Fruit fly (Drosophila melanogaster) whole organism, embryonic: ENCODE results near the gene Cpr65Az.
A peak's percentile ranks its signal among the peaks of the same experiment; 100 is the strongest.

Experiments
- Abd-B ChIP-seq: fragments of 200-800 bp; sonication (Bioruptor generic); optimal IDR thresholded peaks from 2 replicates; lab custom pipeline; 2018; ENCODE audit warnings: missing biosample characterization, mild to moderate bottlenecking, missing genetic modification characterization, moderate library complexity
- Bgb ChIP-seq: fragments of 200-800 bp; sonication (Bioruptor generic); IDR thresholded peaks from 2 replicates; pipeline ENCODE4 v1.3.6; 2022; ENCODE audit warnings: missing biosample characterization, missing genetic modification characterization; ENCODE audit not compliant: partially characterized antibody
- CG10209 ChIP-seq: fragments of 200-800 bp; sonication (Bioruptor generic); optimal IDR thresholded peaks from 3 replicates; lab custom pipeline; 2017; ENCODE audit warnings: missing biosample characterization, mild to moderate bottlenecking, missing genetic modification characterization, missing genetic modification reagents
- CG10274 ChIP-seq: fragments of 200-800 bp; sonication (Bioruptor generic); optimal IDR thresholded peaks from 3 replicates; lab custom pipeline; 2017; ENCODE audit warnings: missing biosample characterization, mild to moderate bottlenecking, missing genetic modification characterization
- CG13287 ChIP-seq: fragments of 200-800 bp; sonication (Bioruptor generic); IDR thresholded peaks from 2 replicates; pipeline ENCODE4 v1.3.6; 2022; ENCODE audit warnings: missing biosample characterization, missing genetic modification characterization; ENCODE audit not compliant: partially characterized antibody
- CG13894 ChIP-seq: fragments of 200-800 bp; sonication (Bioruptor generic); optimal IDR thresholded peaks from 3 replicates; lab custom pipeline; 2018; ENCODE audit warnings: missing biosample characterization, mild to moderate bottlenecking, missing genetic modification characterization, moderate library complexity
- CG1603 ChIP-seq: fragments of 200-800 bp; sonication (Bioruptor generic); optimal IDR thresholded peaks from 2 replicates; lab custom pipeline; 2019; ENCODE audit warnings: missing biosample characterization, mild to moderate bottlenecking, missing genetic modification characterization, moderate library complexity
- CG16779 ChIP-seq: fragments of 200-800 bp; sonication (Bioruptor generic); IDR thresholded peaks from 2 replicates; pipeline ENCODE4 v1.3.6; 2022; ENCODE audit warnings: missing biosample characterization, missing genetic modification characterization
- CG17361 ChIP-seq: fragments of 200-800 bp; sonication (Bioruptor generic); IDR thresholded peaks from 3 replicates; pipeline ENCODE4 v1.3.6; 2022; ENCODE audit warnings: missing biosample characterization, missing genetic modification characterization
- CG17802 ChIP-seq: fragments of 200-800 bp; sonication (Bioruptor generic); optimal IDR thresholded peaks from 2 replicates; lab custom pipeline; 2018; ENCODE audit warnings: missing biosample characterization, mild to moderate bottlenecking, missing genetic modification characterization, moderate library complexity
- CG18476 ChIP-seq: fragments of 200-800 bp; sonication (Bioruptor generic); optimal IDR thresholded peaks from 2 replicates; lab custom pipeline; 2016; ENCODE audit warnings: missing biosample characterization, mild to moderate bottlenecking, missing genetic modification characterization
- CG30020 ChIP-seq: fragments of 200-800 bp; optimal IDR thresholded peaks from 2 replicates; lab custom pipeline; 2019; ENCODE audit warnings: missing biosample characterization, mild to moderate bottlenecking, missing genetic modification characterization, moderate library complexity
- CG3407 ChIP-seq: fragments of 200-800 bp; sonication (Bioruptor generic); optimal IDR thresholded peaks from 2 replicates; lab custom pipeline; 2018; ENCODE audit warnings: missing biosample characterization, mild to moderate bottlenecking, missing genetic modification characterization
- CG4404 ChIP-seq: fragments of 200-800 bp; sonication (Bioruptor generic); IDR thresholded peaks from 2 replicates; pipeline ENCODE4 v1.3.6; 2022; ENCODE audit warnings: missing biosample characterization, missing genetic modification characterization
- CG4820 ChIP-seq: fragments of 200-800 bp; sonication (Bioruptor generic); optimal IDR thresholded peaks from 3 replicates; lab custom pipeline; 2016; ENCODE audit warnings: missing biosample characterization, missing genetic modification characterization
- CG6765 ChIP-seq: fragments of 200-800 bp; sonication (Bioruptor generic); optimal IDR thresholded peaks from 3 replicates; lab custom pipeline; 2017; ENCODE audit warnings: missing biosample characterization, mild to moderate bottlenecking, missing genetic modification characterization
- CG7786 ChIP-seq: fragments of 200-800 bp; sonication (Bioruptor generic); optimal IDR thresholded peaks from 2 replicates; lab custom pipeline; 2016; ENCODE audit warnings: missing biosample characterization, missing genetic modification characterization
- CG9215 ChIP-seq: fragments of 200-800 bp; sonication (Bioruptor generic); IDR thresholded peaks from 2 replicates; pipeline ENCODE4 v1.3.6; 2022; ENCODE audit warnings: missing biosample characterization, missing genetic modification characterization
- D19B ChIP-seq: fragments of 200-800 bp; sonication (Bioruptor generic); optimal IDR thresholded peaks from 2 replicates; lab custom pipeline; 2017; ENCODE audit warnings: missing biosample characterization, mild to moderate bottlenecking, missing genetic modification characterization
- Dip2 ChIP-seq: fragments of 200-800 bp; sonication (Bioruptor generic); IDR thresholded peaks from 2 replicates; pipeline ENCODE4 v1.3.6; 2022; ENCODE audit warnings: missing biosample characterization, missing genetic modification characterization
- Dip3 ChIP-seq: fragments of 200-800 bp; sonication (Bioruptor generic); optimal IDR thresholded peaks from 3 replicates; lab custom pipeline; 2016; ENCODE audit warnings: missing biosample characterization, missing genetic modification characterization
- ERR ChIP-seq: fragments of 200-800 bp; sonication (Bioruptor generic); optimal IDR thresholded peaks from 2 replicates; lab custom pipeline; 2016; ENCODE audit warnings: missing biosample characterization, missing genetic modification characterization
- H15 ChIP-seq: fragments of 200-800 bp; sonication (Bioruptor generic); IDR thresholded peaks from 3 replicates; pipeline ENCODE4 v1.3.6; 2022; ENCODE audit warnings: missing biosample characterization, missing genetic modification characterization
- HLH4C ChIP-seq: fragments of 200-800 bp; sonication (Bioruptor generic); IDR thresholded peaks from 3 replicates; pipeline ENCODE4 v1.3.6; 2022; ENCODE audit warnings: missing biosample characterization, missing genetic modification characterization; ENCODE audit not compliant: partially characterized antibody
- HmgD ChIP-seq: fragments of 200-800 bp; sonication (Bioruptor generic); optimal IDR thresholded peaks from 3 replicates; lab custom pipeline; 2016; ENCODE audit warnings: missing biosample characterization, missing genetic modification characterization
- Hr78 ChIP-seq, 2 experiments: fragments of 200-800 bp in 1 of 2; fragments of >200 bp in 1 of 2; sonication (Bioruptor generic) in 1 of 2; optimal IDR thresholded peaks; 2 replicates each; lab custom pipeline; 2017 to 2019; ENCODE audit warnings: missing biosample characterization in 2 of 2, missing genetic modification characterization in 2 of 2, mild to moderate bottlenecking in 1 of 2, moderate library complexity in 1 of 2
- Lpt ChIP-seq: fragments of >200 bp; optimal IDR thresholded peaks from 2 replicates; lab custom pipeline; 2018; ENCODE audit warnings: missing biosample characterization, missing genetic modification characterization
- Mrtf ChIP-seq: fragments of 200-800 bp; sonication (Bioruptor generic); IDR thresholded peaks from 3 replicates; pipeline ENCODE4 v1.3.6; 2022; ENCODE audit warnings: missing biosample characterization, missing genetic modification characterization
- Ptx1 ChIP-seq: fragments of 200-800 bp; sonication (Bioruptor generic); IDR thresholded peaks from 2 replicates; pipeline ENCODE4 v1.3.6; 2022; ENCODE audit warnings: missing biosample characterization, missing genetic modification characterization
- Scr ChIP-seq: fragments of 200-800 bp; sonication (Bioruptor generic); IDR thresholded peaks from 2 replicates; pipeline ENCODE4 v1.3.6; 2022; ENCODE audit warnings: missing biosample characterization, missing genetic modification characterization; ENCODE audit not compliant: partially characterized antibody
- Stat92E ChIP-seq, 3 experiments: fragments of >200 bp in 2 of 3; fragments of 200-800 bp in 1 of 3; sonication (Bioruptor generic) in 1 of 3; optimal IDR thresholded peaks; 2 replicates each; lab custom pipeline; 2017 to 2019; ENCODE audit warnings: missing biosample characterization in 3 of 3, missing genetic modification characterization in 3 of 3, mild to moderate bottlenecking in 1 of 3, moderate library complexity in 1 of 3
- ap ChIP-seq: fragments of 200-800 bp; sonication (Bioruptor generic); IDR thresholded peaks from 2 replicates; pipeline ENCODE4 v1.3.6; 2022; ENCODE audit warnings: missing biosample characterization, missing genetic modification characterization
- bcd ChIP-seq: fragments of 200-800 bp; sonication (Bioruptor generic); optimal IDR thresholded peaks from 2 replicates; lab custom pipeline; 2017; ENCODE audit warnings: missing biosample characterization, mild to moderate bottlenecking, missing genetic modification characterization
- crp ChIP-seq, 2 experiments: fragments of 200-800 bp; sonication (Bioruptor generic); optimal IDR thresholded peaks; 2 replicates in 1 of 2; 3 replicates in 1 of 2; lab custom pipeline; 2017; ENCODE audit warnings: missing biosample characterization in 2 of 2, missing genetic modification characterization in 2 of 2, mild to moderate bottlenecking in 1 of 2, moderate library complexity in 1 of 2
- en ChIP-seq: fragments of 200-800 bp; sonication (Bioruptor generic); optimal IDR thresholded peaks from 2 replicates; lab custom pipeline; 2016; ENCODE audit warnings: missing biosample characterization, missing genetic modification characterization
- gem ChIP-seq: fragments of 200-800 bp; sonication (Bioruptor generic); optimal IDR thresholded peaks from 2 replicates; lab custom pipeline; 2019; ENCODE audit warnings: missing biosample characterization, mild to moderate bottlenecking, missing genetic modification characterization, moderate library complexity
- hbn ChIP-seq: fragments of 200-800 bp; sonication (Bioruptor generic); IDR thresholded peaks from 2 replicates; pipeline ENCODE4 v1.3.6; 2022; ENCODE audit warnings: missing biosample characterization, missing genetic modification characterization; ENCODE audit not compliant: partially characterized antibody
- pho ChIP-seq: fragments of 200-800 bp; sonication (Bioruptor generic); optimal IDR thresholded peaks from 2 replicates; lab custom pipeline; 2016; ENCODE audit warnings: missing biosample characterization, missing genetic modification characterization
- pita ChIP-seq: fragments of 200-800 bp; sonication (Bioruptor generic); optimal IDR thresholded peaks from 2 replicates; lab custom pipeline; 2017; ENCODE audit warnings: missing biosample characterization, mild to moderate bottlenecking, missing genetic modification characterization
- row ChIP-seq: fragments of 200-800 bp; sonication (Bioruptor generic); IDR thresholded peaks from 3 replicates; pipeline ENCODE4 v1.3.6; 2022; ENCODE audit warnings: missing biosample characterization, missing genetic modification characterization
- schlank ChIP-seq: fragments of 200-800 bp; sonication (Bioruptor generic); optimal IDR thresholded peaks from 2 replicates; lab custom pipeline; 2018; ENCODE audit warnings: missing biosample characterization, mild to moderate bottlenecking, missing genetic modification characterization
- sens ChIP-seq: fragments of 200-800 bp; sonication (Bioruptor generic); peaks from one replicate; lab custom pipeline; 2016; ENCODE audit warnings: missing biosample characterization, missing genetic modification characterization
- sim ChIP-seq: fragments of 200-800 bp; sonication (Bioruptor generic); IDR thresholded peaks from 2 replicates; pipeline ENCODE4 v1.3.6; 2022; ENCODE audit warnings: missing biosample characterization, missing genetic modification characterization
- sima ChIP-seq: fragments of 200-800 bp; sonication (Bioruptor generic); optimal IDR thresholded peaks from 2 replicates; lab custom pipeline; 2016; ENCODE audit warnings: missing biosample characterization, missing genetic modification characterization
- slbo ChIP-seq: fragments of 200-800 bp; sonication (Bioruptor generic); IDR thresholded peaks from 2 replicates; pipeline ENCODE4 v1.3.6; 2022; ENCODE audit warnings: missing biosample characterization, missing genetic modification characterization
- ssp ChIP-seq: fragments of 200-800 bp; sonication (Bioruptor generic); IDR thresholded peaks from 2 replicates; pipeline ENCODE4 v1.3.6; 2022; ENCODE audit warnings: missing biosample characterization, missing genetic modification characterization
- tup ChIP-seq: fragments of 200-800 bp; sonication (Bioruptor generic); optimal IDR thresholded peaks from 2 replicates; lab custom pipeline; 2016; ENCODE audit warnings: missing biosample characterization, mild to moderate bottlenecking, missing genetic modification characterization, moderate library complexity
- usp ChIP-seq: fragments of >200 bp; optimal IDR thresholded peaks from 2 replicates; lab custom pipeline; 2017; ENCODE audit warnings: missing biosample characterization, missing genetic modification characterization

The Cpr65Az gene

DNA sequence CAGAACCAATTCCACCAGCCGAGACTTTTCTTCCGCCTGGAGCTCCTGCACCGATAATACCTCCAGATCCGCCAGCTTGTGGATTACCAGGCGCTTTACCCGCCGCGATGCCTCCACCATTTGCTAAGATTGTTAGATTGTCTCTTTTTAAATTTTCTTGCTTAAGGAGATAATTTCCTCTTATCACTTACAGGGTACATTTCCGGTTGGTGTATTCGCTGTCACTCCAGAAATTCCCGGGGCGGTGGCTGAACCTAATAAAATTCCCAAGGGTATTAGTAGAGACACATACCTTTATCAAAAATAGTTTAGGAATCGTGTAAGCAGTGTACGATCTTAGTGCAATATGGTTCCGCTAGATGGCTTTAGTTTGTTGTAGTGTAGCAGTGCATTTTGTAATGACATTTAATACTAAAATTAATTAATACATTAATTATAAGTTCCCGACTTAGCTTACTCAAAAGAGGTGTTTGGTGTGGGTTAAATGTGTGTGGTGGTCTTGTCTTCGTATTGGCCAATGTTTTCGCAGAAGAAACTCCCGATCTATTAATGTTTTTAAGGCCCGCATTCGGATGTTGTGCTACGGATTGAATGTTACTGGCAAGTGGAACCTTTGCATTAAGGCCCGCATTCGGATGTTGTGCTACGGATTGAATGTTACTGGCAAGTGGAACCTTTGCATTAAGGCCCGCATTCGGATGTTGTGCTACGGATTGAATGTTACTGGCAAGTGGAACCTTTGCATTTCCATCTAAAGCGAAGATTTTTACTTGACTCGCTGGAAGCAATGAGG, 35.8 kb upstream of the Cpr65Az start (continued):
- TF ChIP-seq pita (GFP tag; lab: Kevin White, UChicago), result peak; percentile 74
- TF ChIP-seq Scr (GFP tag; lab: Robert Waterston, UW), result no peak
- TF ChIP-seq Hr78 (GFP tag; optimal IDR thresholded peaks at IDR 0.05; lab: Kevin White, UChicago), result no peak
- TF ChIP-seq crp (GFP tag; optimal IDR thresholded peaks at IDR 0.05; lab: Kevin White, UChicago), result peak in 1 of 2 experiments; percentile 22
- TF ChIP-seq usp (GFP tag; lab: Kevin White, UChicago), result no peak
- peak; percentile 79 for TF ChIP-seq CG1603 (tag; lab: Kevin White, UChicago)
- TF ChIP-seq sima, result peak; percentile 54
- TF ChIP-seq CG6765 (GFP tag; lab: Kevin White, UChicago), result peak; percentile 88
- TF ChIP-seq gem, result peak; percentile 42
- peak; percentile 82 for TF ChIP-seq sim (GFP tag; lab: Robert Waterston, UW)
- no peak for TF ChIP-seq CG4404
- TF ChIP-seq CG4820 (GFP tag; lab: Kevin White, UChicago), result peak; percentile 47
- TF ChIP-seq CG30020 (tag; lab: Kevin White, UChicago), result peak; percentile 97
- TF ChIP-seq CG13894, result no peak
- TF ChIP-seq bcd (GFP tag; lab: Kevin White, UChicago), result peak; percentile 89
- TF ChIP-seq HmgD (GFP tag; lab: Kevin White, UChicago), result no peak
- TF ChIP-seq sens, result peak; percentile 98
- peak; percentile 68 for TF ChIP-seq CG3407 (GFP tag; lab: Kevin White, UChicago)
- TF ChIP-seq Mrtf, result peak; percentile 60; the same call in 2 of the 3 replicates
- TF ChIP-seq CG9215 (GFP tag; lab: Robert Waterston, UW), result peak; percentile 28; the same call in 1 of the 2 replicates
- peak; percentile 69 for TF ChIP-seq CG10274 (GFP tag; lab: Kevin White, UChicago)
- peak; percentile 71 for TF ChIP-seq slbo (GFP tag; lab: Robert Waterston, UW)
- no peak for TF ChIP-seq HLH4C (GFP tag; lab: Robert Waterston, UW)
- peak; percentile 8 for TF ChIP-seq CG18476
- TF ChIP-seq CG13287, result no peak; the same call in 1 of the 2 replicates
- TF ChIP-seq tup, result no peak
- peak; percentile 57 for TF ChIP-seq D19B
- TF ChIP-seq hbn, result no peak
- TF ChIP-seq CG7786 (GFP tag; lab: Kevin White, UChicago), result no peak
- peak; percentile 98 for TF ChIP-seq CG17802 (tag; lab: Kevin White, UChicago)
- no peak for TF ChIP-seq Lpt (GFP tag; lab: Kevin White, UChicago)
- TF ChIP-seq pho (GFP tag; lab: Kevin White, UChicago), result peak; percentile 23
- TF ChIP-seq Abd-B (GFP tag; lab: Kevin White, UChicago), result peak; percentile 5
- no peak for TF ChIP-seq Dip2 (GFP tag; lab: Robert Waterston, UW)
- TF ChIP-seq ERR (GFP tag; lab: Kevin White, UChicago), result peak; percentile 69
- TF ChIP-seq row (GFP tag; lab: Robert Waterston, UW), result peak; percentile 22; the same call in 1 of the 3 replicates
- no peak for TF ChIP-seq Stat92E (GFP tag; optimal IDR thresholded peaks at IDR 0.05; lab: Kevin White, UChicago)
- TF ChIP-seq CG10209 (GFP tag; lab: Kevin White, UChicago), result peak; percentile 73
- peak; percentile 96 for TF ChIP-seq ssp (GFP tag; lab: Robert Waterston, UW)
- TF ChIP-seq CG16779 (GFP tag; lab: Robert Waterston, UW), result 0 out of 2 replicates have a peak, but pooled peaks have one; percentile 39
- TF ChIP-seq Dip3 (GFP tag; lab: Kevin White, UChicago), result no peak
- TF ChIP-seq H15, result peak; percentile 83
- peak; percentile 61 for TF ChIP-seq ap (GFP tag; lab: Robert Waterston, UW)
- TF ChIP-seq en, result peak; percentile 77
- TF ChIP-seq CG17361, result peak; percentile 66
- peak; percentile 22; the same call in 1 of the 2 replicates for TF ChIP-seq Bgb (GFP tag; lab: Robert Waterston, UW)
- peak; percentile 78 for TF ChIP-seq Ptx1 (GFP tag; lab: Robert Waterston, UW)
- peak; percentile 77 for TF ChIP-seq schlank (tag; lab: Kevin White, UChicago)
